Worm (Caenorhabditis elegans): Measurements from ENCODE around the gene hlh-19.

The hlh-19 gene

DNA sequence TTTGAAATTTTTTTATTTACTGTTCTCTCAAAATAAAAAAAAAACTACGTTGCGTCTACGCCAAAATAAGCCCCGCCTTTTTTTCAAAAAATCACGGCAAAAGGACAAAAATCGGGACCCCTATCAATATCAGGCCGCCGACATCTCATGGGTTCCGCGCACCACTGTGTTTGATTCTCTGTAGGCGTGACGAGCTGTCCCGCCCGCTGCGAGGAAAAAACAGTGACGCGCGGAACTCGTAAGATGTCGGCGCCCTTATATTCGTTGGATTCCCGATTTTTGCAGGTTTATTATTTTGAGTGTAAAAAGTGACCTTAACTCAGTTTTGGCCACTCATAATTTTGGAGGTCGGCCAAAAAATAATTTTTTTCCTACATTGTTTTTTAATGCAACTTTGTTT, 14.3 kb upstream of the hlh-19 start:
- TF ChIP-seq sdc-2 (tag; optimal IDR thresholded peaks at IDR 0.05) (no peak), ceh-22 (tag; optimal IDR thresholded peaks at IDR 0.05) (no peak)

ce11 chrX:557857-558256, 762 bp upstream of the hlh-19 start, which contains the start of gene nas-38:
nas-38 (plus strand) TSS chrX:558157.
- no peak for TF ChIP-seq madf-2 (tag; optimal IDR thresholded peaks at IDR 0.05)
- TF ChIP-seq odd-2 (tag; optimal IDR thresholded peaks at IDR 0.05): no peak
- no peak for TF ChIP-seq mec-3 (tag; optimal IDR thresholded peaks at IDR 0.05; ENCODE audit: borderline replicate concordance)
- no peak for TF ChIP-seq elt-2 (tag; optimal IDR thresholded peaks at IDR 0.05)
- TF ChIP-seq F13H6.1 (tag; optimal IDR thresholded peaks at IDR 0.05): no peak
- no peak for TF ChIP-seq sdc-2 (tag; optimal IDR thresholded peaks at IDR 0.05)
- no peak for TF ChIP-seq ceh-6 (GFP tag; optimal IDR thresholded peaks at IDR 0.05)
- no peak for TF ChIP-seq lin-11 (tag; optimal IDR thresholded peaks at IDR 0.05)
- TF ChIP-seq pag-3 (tag; optimal IDR thresholded peaks at IDR 0.05; ENCODE audit: borderline replicate concordance): no peak
- TF ChIP-seq pax-1 (tag; optimal IDR thresholded peaks at IDR 0.05): no peak
- no peak for TF ChIP-seq hlh-30 (tag; optimal IDR thresholded peaks at IDR 0.05; ENCODE audit: insufficient read depth)
- TF ChIP-seq Y22D7AL.16 (tag; optimal IDR thresholded peaks at IDR 0.05): no peak

DNA sequence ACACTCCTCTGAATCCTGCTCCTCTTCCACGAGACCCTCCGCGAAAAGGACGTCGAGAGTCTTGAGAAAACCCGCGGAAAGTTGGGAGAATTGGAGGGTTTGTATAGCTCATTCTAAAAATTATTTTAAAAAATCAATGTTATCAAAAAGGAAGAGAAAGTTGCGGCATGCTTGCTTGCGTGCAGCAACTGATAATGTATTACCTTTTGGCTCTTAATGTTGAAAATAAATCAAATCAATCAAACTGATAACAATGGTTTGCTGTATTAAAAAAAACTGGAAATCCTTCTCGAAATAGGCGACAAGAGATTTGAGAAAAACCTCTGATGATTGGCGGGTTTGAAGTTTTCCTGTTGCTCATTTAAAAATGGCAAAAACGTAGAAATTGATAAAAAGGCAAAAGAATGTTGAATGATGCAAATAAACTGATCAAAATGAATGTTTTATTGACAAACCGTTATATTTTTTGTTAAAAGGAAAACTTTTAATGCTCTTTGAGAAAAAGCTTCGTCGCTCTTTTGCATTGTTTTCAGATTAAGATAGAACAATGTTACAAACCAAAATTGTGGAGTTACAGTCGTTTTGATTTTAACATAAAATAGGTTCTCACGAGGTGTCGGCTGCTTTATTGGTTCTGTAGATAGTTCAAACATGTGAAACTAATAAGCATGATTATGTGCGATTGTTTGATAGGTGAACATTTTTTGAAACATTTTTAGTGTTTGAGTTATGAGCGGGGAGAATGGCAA, 1.9 kb downstream of the hlh-19 start:
- TF ChIP-seq elt-2 (tag; optimal IDR thresholded peaks at IDR 0.05) (peak; percentile 58), syd-9 (tag; optimal IDR thresholded peaks at IDR 0.05) (no peak)

DNA sequence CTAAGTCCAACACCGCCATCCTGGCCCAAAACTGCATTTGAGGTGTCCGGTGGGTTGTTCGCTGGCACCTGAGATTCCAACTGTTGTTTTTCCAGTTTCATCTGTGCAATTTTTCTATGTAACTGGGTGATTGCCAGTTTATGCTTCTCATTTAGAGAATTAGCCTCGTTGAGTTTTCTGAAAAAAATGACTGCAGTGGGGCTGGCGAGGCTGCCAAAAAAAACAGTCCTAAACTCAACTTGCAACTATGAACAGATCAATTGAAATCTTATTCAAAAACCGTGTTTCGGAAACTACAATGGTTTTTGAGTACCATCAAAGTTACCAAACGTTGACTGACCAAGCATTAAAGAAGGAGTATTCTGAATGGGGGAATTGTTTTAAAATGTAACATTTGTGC, 3.2 kb downstream of the hlh-19 start, which contains the start of gene F57C12.6:
Gene F57C12.6 (minus strand): TSS at position 101 of the 400 bp plus-strand sequence.
- TF ChIP-seq ceh-9 (tag; optimal IDR thresholded peaks at IDR 0.05): no peak
- no peak for TF ChIP-seq fkh-6 (tag; optimal IDR thresholded peaks at IDR 0.05)

DNA sequence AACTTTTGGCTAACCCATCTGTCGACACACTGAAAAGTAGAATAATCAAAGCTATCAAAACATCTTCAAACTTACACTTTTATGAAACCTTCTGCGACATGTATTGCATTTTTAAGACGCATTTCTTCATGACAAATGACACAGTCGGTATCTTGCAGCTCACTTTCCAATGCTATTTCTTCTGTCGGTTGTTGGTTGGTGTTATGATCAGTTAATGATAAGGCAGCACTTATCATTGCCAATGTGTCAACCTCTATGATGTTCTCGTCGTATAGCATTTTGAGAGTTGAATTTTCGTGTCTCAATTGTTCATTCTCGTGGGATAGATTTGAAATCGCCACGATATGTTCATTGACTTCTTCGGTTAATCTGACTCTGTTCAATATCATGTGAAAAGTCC, 3.7 kb downstream of the hlh-19 start:
- TF ChIP-seq unc-3 (GFP tag; conservative IDR thresholded peaks at IDR 0.05) (no peak), unc-3 (tag; optimal IDR thresholded peaks at IDR 0.05) (no peak), unc-55 (GFP tag; optimal IDR thresholded peaks at IDR 0.05) (no peak), ceh-31 (tag; optimal IDR thresholded peaks at IDR 0.05) (no peak), hlh-6 (tag; optimal IDR thresholded peaks at IDR 0.05) (no peak), K02D7.2 (tag; optimal IDR thresholded peaks at IDR 0.05) (no peak), elt-4 (tag; optimal IDR thresholded peaks at IDR 0.05) (no peak), hlh-8 (tag; optimal IDR thresholded peaks at IDR 0.05) (no peak), eyg-1 (tag; optimal IDR thresholded peaks at IDR 0.05) (no peak), pqm-1 (tag; optimal IDR thresholded peaks at IDR 0.05) (no peak), lim-6 (tag; optimal IDR thresholded peaks at IDR 0.05) (no peak), T23F11.4 (GFP tag; optimal IDR thresholded peaks at IDR 0.05) (no peak), ceh-45 (GFP tag; IDR thresholded peaks at IDR 0.05) (no peak), ceh-6 (GFP tag; optimal IDR thresholded peaks at IDR 0.05) (no peak), tbx-2 (tag; optimal IDR thresholded peaks at IDR 0.05) (no peak), ceh-30 (tag; optimal IDR thresholded peaks at IDR 0.05) (no peak), C38D4.7 (GFP tag; optimal IDR thresholded peaks at IDR 0.05) (no peak), zip-5 (tag; optimal IDR thresholded peaks at IDR 0.05) (no peak), sox-4 (tag; optimal IDR thresholded peaks at IDR 0.05) (no peak), elt-2 (tag; optimal IDR thresholded peaks at IDR 0.05) (no peak)
